Fruit fly (Drosophila melanogaster) whole organism, pupa: ENCODE results near the gene CG31871.

Source experiments
- CG12605 ChIP-seq: fragments of 200-800 bp; sonication (Bioruptor generic); IDR thresholded peaks from 2 replicates; pipeline ENCODE4 v1.3.6; 2022; ENCODE audit warnings: missing biosample characterization, missing genetic modification characterization
- CG17806 ChIP-seq: fragments of 200-800 bp; sonication (Bioruptor generic); optimal IDR thresholded peaks from 2 replicates; lab custom pipeline; 2018; ENCODE audit warnings: missing biosample characterization, mild to moderate bottlenecking, missing genetic modification characterization, moderate library complexity
- CG32121 ChIP-seq: fragments of 200-800 bp; sonication (Bioruptor generic); IDR thresholded peaks from 2 replicates; pipeline ENCODE4 v1.3.6; 2022; ENCODE audit warnings: missing biosample characterization, missing genetic modification characterization
- CG34367 ChIP-seq: fragments of 200-800 bp; sonication (Bioruptor generic); optimal IDR thresholded peaks from 2 replicates; lab custom pipeline; 2018; ENCODE audit warnings: missing biosample characterization, mild to moderate bottlenecking, missing genetic modification characterization
- CG4496 ChIP-seq: fragments of 200-800 bp; sonication (Bioruptor generic); IDR thresholded peaks from 3 replicates; pipeline ENCODE4 v1.3.6; 2022; ENCODE audit warnings: missing biosample characterization, missing genetic modification characterization
- CG8159 ChIP-seq: fragments of 200-800 bp; sonication (Bioruptor generic); optimal IDR thresholded peaks from 3 replicates; lab custom pipeline; 2018; ENCODE audit warnings: missing biosample characterization, mild to moderate bottlenecking, missing genetic modification characterization, moderate library complexity
- CG8301 ChIP-seq: fragments of 200-800 bp; sonication (Bioruptor generic); optimal IDR thresholded peaks from 2 replicates; lab custom pipeline; 2018; ENCODE audit warnings: missing biosample characterization, mild to moderate bottlenecking, missing genetic modification characterization
- Ets98B ChIP-seq: fragments of 200-800 bp; sonication (Bioruptor generic); IDR thresholded peaks from 2 replicates; pipeline ENCODE4 v1.3.6; 2022; ENCODE audit warnings: missing biosample characterization, missing genetic modification characterization
- Pif1A ChIP-seq: fragments of 200-800 bp; sonication (Bioruptor generic); optimal IDR thresholded peaks from 3 replicates; lab custom pipeline; 2016; ENCODE audit warnings: missing biosample characterization, missing genetic modification characterization
- fd96Ca ChIP-seq: fragments of 200-800 bp; sonication (Bioruptor generic); IDR thresholded peaks from 3 replicates; pipeline ENCODE4 v1.3.6; 2022; ENCODE audit warnings: missing biosample characterization, missing genetic modification characterization
- gl ChIP-seq: fragments of 200-800 bp; sonication (Bioruptor generic); optimal IDR thresholded peaks from 2 replicates; lab custom pipeline; 2018; ENCODE audit warnings: missing biosample characterization, mild to moderate bottlenecking, missing genetic modification characterization
- rn ChIP-seq: fragments of 200-800 bp; sonication (Bioruptor generic); IDR thresholded peaks from 2 replicates; pipeline ENCODE4 v1.3.6; 2022; ENCODE audit warnings: missing biosample characterization, missing genetic modification characterization

dm6 chr2L:10643671-10644070 is 18.2 kb upstream of the CG31871 start, which contains the start of gene CG18284:
- TF ChIP-seq CG34367 (tag; lab: Kevin White, UChicago) (no peak), Ets98B (GFP tag; lab: Robert Waterston, UW) (no peak), Pif1A (GFP tag; lab: Kevin White, UChicago) (no peak), CG8301 (tag; lab: Kevin White, UChicago) (no peak), CG8159 (tag; lab: Kevin White, UChicago) (no peak), fd96Ca (no peak), CG12605 (no peak), gl (tag; lab: Kevin White, UChicago) (no peak), CG17806 (tag; lab: Kevin White, UChicago) (no peak), CG4496 (GFP tag; lab: Robert Waterston, UW) (no peak), CG32121 (GFP tag; lab: Robert Waterston, UW) (no peak), rn (no peak)
